Fruit fly (Drosophila melanogaster) ovary, adult (tissue): ENCODE data around the gene CG34451.

ENCODE experiments used
- CG17801 ChIP-seq: fragments of 200-800 bp; optimal IDR thresholded peaks from 2 replicates; lab custom pipeline; 2019; ENCODE audit warnings: missing biosample characterization, mild to moderate bottlenecking, missing genetic modification characterization, moderate library complexity; ENCODE audit not compliant: partially characterized antibody

CG34451 gene

DNA sequence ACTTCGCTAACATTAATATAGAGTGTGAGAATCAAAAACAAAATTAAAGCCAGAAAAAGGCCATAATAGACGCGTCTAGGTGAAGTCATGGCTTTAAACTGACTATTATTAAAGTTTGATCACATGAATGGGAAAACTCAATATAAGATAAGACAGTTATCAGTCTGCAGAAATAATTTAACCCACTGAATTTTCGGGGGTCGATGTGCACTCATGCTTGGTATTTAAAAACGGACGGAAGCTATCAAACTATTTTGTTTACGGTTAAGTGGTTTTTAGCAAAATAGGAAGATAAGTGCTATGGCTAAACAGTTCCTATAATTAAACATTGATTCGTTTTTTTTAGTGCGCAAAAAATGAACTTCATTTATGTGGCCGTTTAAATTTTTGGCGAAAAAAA, at the start of gene CG34451:
Gene CG34451, minus strand, starts transcription at position 101 of the 400 bp plus-strand sequence.
- no peak for TF ChIP-seq CG17801 (GFP tag; lab: Kevin White, UChicago)

DNA sequence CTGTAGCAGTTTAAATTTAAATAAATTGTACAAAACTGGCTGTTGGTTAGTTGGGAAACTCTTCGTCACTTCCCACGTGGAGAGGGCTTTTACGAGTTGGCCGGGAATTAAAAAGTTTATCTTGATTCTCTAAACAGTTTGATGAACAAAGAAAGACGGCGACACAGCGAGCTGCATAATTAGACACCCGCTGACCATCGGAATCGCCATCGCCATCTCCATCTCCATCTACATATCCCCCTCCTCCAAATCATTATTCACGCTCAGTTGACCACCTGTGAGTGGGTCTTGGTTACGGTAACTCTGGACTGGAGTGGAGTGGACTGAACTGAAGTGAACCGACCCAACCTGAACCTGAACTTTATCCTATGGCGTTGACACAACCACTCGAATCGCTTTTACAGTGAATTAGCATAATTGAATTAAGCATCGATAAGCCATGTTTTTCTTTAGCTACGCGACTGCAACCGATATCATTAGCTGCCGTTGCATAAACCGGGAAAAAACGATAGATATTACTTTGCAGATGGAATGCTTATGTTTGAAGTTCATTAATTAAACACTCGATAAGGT, 48.9 kb upstream of the CG34451 start:
- TF ChIP-seq CG17801 (GFP tag; lab: Kevin White, UChicago) = no peak

DNA sequence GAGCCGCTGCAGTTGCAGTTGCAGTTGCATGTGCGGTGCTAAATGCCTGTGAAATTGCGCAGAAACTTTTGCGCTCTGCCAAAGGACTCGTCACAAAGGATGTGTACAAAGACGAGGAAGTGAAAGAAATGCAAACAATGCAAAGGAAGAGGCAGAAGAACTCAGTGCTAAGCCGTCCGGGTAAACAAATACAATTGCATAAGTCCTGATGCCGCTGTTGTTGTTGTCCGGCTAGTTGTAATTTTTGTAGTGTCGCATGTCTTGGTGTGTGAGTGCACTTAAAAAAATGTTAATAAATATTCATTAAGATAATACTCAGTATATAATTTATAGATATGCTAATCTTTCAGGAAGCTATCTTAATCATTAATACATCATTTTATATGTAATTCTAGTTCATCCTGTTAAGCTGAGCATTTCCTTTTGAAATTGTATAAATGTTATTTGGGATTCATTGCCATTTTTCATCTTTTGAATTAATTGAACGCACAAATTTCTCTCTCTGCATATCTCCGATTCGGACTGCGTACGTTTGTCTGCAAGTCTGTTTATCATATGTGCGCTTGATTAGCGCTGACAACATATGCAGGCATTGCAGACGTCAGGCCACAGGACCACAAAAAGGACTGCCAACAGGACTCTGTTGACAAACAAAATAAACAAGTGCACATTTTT, 40.1 kb upstream of the CG34451 start:
- TF ChIP-seq CG17801 (GFP tag; lab: Kevin White, UChicago) = no peak

DNA sequence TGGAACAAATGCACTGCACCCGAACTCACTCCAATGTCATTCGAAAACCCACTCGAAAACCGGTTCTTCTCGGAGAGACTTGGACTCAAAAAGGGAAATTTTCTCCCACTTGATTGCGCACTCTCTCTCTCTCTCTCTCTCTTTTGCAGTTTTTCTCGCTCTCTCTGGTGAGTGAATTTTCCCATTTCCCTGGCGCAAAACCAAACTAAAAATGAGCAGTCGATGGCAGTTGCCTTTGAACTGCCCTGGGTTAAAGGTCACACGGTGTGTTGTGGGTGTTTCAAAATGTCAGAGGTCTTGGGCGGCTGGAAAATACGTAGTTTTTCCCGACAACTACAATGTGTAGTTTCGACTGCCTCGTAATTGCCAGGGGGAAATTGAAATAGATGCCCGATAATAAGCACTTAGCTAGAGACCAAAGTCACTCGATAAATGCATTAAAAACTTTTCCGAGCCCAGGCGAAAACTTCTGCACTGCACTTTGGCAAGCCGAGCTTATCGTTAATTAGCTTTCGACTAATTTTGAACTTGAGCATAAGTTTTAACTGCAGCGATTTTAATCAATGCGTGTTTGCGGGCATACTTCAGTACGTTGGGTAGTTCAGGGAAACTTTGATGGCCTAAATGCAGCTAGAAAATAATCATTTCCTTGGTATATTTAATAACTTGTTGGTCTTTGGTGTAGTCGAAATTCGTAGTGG, 37.6 kb upstream of the CG34451 start:
- no peak for TF ChIP-seq CG17801 (GFP tag; lab: Kevin White, UChicago)

DNA sequence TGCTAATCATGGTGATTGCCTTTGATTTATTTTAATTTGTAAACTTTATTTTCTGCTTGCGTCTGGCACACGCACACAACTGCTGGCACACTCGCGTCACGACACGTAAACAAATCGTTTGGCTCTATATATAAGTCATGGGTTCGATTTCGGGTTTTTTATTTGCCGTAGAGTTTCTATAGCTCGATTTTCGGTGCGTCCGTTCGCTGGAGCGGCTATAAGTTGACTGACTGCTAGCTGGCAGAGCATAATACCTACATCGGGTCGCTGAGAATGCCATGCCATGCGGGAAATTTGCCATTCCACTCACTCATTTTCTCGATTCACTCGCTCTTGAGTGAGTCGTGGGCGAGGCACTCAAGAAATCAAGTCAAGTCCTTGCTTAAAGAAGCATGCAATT, 36.3 kb upstream of the CG34451 start, which contains the start of gene comm:
Gene comm, minus strand, starts transcription at position 236 of the 400 bp plus-strand sequence.
- TF ChIP-seq CG17801 (GFP tag; lab: Kevin White, UChicago) = no peak

DNA sequence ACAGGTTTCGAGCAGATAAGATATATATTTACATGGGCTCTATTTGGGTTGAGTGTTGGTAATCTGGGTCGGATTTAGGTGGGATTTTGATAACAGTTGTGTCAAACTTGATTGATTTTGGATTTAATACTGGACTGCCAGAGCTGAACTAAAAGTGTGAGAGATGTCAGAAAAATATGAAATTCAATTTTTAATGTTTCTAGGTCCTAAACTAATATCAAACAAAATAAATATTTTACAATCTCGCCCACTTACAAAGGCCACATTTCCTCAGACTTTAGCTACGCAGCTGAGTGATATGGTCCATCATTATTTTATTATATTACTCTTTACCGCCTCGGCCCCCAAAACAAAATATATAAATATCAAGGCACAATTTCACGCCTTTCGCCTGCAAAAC, 34.9 kb upstream of the CG34451 start:
- no peak for TF ChIP-seq CG17801 (GFP tag; lab: Kevin White, UChicago)

DNA sequence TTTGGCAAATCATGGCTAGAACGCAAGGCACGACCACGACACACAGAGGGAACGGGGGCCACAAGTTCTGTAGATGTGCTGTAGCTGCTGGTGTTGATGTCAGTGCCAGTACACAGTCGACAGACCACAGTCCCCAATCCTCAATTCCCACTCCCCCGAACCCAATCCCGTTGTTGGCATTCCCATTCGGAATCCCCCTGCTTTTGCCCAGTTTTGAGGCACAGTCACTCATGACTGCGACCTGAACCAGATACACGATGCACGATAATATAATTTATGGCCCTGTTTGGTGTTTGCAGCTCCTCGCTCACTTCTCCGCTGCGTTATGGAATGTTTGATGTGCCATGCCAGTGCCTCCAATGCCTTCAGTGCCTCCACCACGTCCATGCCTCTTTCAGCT, 29.0 kb upstream of the CG34451 start:
- TF ChIP-seq CG17801 (GFP tag; lab: Kevin White, UChicago) = no peak

DNA sequence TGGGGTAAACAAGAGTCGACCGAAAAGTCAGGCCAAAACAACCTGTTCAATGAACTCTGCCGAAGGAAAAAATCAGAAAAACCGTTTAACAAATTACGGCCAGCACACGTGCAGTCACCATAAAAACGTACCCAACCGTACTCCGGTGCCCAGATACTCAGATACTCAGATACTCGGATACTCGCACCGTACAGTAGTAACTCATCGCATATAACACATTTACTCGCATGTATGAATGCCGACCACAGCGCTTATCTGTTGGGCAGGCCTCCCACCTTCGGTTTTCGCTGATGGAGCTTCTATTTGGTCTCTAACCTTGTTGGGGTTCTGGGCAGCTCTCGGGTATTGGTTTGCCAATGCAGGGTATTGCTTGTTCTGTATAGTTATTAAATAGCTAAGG, 28.4 kb upstream of the CG34451 start:
- TF ChIP-seq CG17801 (GFP tag; lab: Kevin White, UChicago) = no peak

DNA sequence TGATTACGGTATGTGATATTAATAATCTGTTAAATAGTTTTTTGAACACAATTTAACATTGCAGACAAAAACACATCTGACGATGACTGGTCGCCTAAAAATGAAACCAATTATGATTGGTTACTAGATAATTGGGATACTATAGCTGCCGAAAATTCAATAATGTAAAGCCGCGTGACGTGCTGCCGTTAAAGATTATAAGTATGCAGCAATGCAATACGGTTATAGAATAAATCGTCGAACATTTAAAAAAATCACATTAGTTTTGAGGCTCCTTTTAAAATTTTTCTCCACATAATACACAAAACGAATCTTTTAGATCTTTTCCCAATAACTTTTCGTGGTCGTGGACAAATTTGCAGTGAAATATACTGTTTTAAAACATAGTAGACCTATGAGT, 25.7 kb upstream of the CG34451 start, which contains the start of gene CG42570:
Gene CG42570, plus strand, starts transcription at position 301 of the 400 bp plus-strand sequence.
- TF ChIP-seq CG17801 (GFP tag; lab: Kevin White, UChicago) = no peak

DNA sequence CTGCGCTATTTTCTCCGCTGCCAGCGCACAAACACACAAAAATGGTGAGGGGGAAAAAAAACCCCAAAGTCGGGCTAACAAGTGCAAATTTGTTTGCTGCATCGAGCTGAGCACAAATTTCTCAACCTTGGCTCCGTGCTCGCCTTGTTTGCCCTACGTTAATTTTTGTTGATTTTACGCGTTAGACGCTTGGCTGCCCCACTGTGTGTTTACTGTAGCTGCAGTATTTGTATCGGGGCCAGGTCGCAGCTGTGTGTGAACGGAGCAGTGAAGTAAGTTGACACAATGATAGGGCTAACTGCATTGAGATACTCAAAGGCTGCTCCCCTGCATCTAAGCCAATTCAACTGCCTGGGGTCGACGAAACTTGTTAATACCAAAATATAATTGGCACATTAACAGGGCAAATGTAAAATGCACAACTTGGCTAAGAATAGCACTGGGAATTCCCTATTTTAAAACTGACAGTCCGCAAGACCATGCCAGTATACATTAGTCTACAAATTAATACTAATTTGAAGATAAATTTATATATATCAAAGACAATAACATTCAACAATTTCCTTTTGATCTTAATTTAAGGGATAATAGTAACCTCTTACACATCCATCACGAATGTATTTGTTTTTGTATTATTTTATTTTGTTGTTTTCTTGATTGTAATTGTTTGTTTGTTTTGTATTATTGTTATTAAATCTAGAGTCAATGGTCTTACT, 24.1 kb upstream of the CG34451 start, which contains the start of gene CG42571:
Gene CG42571, plus strand, starts transcription at position 666 of the 716 bp plus-strand sequence.
- no peak for TF ChIP-seq CG17801 (GFP tag; lab: Kevin White, UChicago)

DNA sequence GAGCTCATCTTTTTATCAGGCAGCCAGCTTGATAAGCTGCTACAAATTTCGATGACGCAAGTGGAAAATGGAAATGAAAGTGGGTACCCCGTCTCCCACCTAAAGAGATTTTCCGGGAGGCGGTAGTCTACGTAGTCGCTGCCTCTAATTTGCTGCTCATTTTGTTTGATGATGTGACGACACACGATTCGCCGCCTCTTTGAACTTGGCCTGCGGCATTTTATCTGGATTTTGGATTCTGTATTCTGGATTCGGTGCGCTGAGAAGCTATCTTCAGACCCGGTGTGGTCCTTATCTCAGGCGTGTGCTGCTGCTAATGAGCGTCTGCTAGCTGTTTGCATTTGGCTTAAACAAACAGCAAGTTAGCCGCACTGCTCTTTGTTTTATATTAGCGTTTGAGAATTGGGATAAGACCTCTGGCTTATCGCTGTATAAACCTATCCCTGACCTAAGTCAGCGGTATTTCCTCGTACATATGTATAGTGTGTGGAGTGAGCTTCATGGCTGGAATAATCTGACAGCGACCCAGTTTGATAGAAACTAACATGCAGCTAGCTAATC, 22.1 kb upstream of the CG34451 start:
- no peak for TF ChIP-seq CG17801 (GFP tag; lab: Kevin White, UChicago)

DNA sequence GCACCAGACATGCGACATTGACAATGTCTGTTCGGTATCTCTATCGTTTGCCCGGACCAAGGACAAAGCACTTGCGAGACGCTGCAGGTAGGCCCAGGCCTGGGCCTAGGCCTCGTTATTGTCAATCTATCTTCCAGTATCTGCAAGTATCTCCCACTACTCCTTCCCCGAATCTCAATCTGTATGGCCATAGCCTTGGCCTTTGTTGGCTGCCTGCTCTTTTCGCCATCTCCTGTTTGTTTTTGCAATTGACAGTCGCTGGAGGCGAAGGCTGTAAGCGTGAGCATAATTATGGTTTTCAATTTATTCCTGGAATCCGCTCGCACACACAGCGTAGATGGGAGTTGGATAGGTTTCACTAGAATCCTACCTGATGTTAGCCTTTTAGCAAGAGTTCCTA, 20.2 kb upstream of the CG34451 start:
- no peak for TF ChIP-seq CG17801 (GFP tag; lab: Kevin White, UChicago)

DNA sequence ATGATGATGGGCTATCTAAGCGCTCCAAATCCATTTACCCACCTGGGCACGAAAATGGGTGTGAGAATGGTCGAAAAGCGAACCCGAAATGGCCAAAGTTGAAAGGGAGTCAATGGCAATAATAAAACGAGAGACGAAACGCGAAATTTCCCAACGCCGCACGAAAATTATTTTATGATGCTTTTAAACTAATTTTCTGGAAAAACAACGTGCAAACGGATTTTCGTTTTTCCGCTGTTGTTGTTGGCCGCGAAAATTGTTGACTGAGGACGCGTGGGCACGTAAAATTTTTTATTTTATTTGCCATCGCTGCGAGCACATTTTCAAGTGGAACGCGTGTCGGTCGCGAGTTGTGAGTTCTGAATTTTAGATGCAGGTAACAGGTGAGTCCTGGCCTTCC, 19.3 kb upstream of the CG34451 start:
- no peak for TF ChIP-seq CG17801 (GFP tag; lab: Kevin White, UChicago)

DNA sequence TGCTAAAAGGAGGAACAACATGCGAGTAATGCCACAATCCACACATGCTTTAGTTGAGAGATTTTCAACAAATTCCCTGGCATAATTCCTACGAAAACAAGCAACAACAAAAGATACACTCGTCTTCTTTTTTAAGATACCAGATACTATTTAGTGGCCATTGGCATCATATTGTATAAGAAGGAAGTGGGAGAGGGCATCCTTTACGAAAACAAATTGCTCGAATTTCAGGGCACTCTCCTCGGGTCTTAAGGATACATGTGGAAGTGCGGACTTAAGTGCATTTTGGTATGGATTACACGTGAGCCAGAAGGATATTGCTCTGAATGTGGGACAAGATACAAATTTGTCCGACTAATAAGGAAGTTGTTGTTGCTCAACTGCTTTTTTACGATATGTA, 18.3 kb upstream of the CG34451 start:
- TF ChIP-seq CG17801 (GFP tag; lab: Kevin White, UChicago) = no peak

DNA sequence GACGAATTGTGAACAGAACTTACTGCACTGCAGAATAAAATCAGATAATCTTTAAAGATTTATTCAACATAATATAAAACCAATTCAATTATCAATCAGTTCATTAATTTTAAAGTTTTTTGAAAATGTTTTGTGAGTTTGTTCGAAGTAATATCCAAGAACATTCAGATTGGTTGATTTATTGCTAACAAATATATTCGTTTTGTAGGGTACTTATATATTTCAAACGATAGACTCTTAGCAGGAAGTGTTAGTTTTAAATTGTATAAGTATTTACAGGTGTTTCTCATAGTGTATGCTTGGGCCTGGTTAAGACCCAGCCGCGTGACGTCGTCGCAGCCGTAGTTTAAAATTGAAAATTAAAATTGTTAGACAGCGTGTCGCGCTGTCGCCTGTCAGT, 16.7 kb upstream of the CG34451 start:
- TF ChIP-seq CG17801 (GFP tag; lab: Kevin White, UChicago) = no peak
